Worm (Caenorhabditis elegans) whole organism, young adult: ENCODE measurements around the gene srw-33.

Source experiments
- B0261.1 ChIP-seq: sonication (generic microtip); optimal IDR thresholded peaks from 2 replicates; lab custom pipeline; 2016; ENCODE audit warnings: mild to moderate bottlenecking, missing genetic modification characterization, moderate library complexity, missing compliant biosample characterization
- D2030.7 ChIP-seq: fragments of 200-800 bp; sonication (Bioruptor generic); IDR thresholded peaks from 2 replicates; pipeline ENCODE4 v1.3.6; 2022; ENCODE audit warnings: missing genetic modification reagents, missing genetic modification characterization, missing compliant biosample characterization
- F57A8.1 ChIP-seq: fragments of 200-800 bp; sonication (Bioruptor generic); optimal IDR thresholded peaks from 2 replicates; lab custom pipeline; 2018; ENCODE audit warnings: mild to moderate bottlenecking, missing genetic modification characterization, moderate library complexity, missing compliant biosample characterization
- Y53F4B.3 ChIP-seq: fragments of 200-800 bp; sonication (Bioruptor generic); IDR thresholded peaks from 2 replicates; pipeline ENCODE4 v1.3.6; 2022; ENCODE audit warnings: missing genetic modification reagents, missing genetic modification characterization, missing compliant biosample characterization
- aptf-2 ChIP-seq: fragments of 200-800 bp; sonication (Bioruptor generic); conservative IDR thresholded peaks from 2 replicates; pipeline ENCODE4 v1.3.6; 2022; ENCODE audit warnings: missing genetic modification reagents, missing genetic modification characterization, missing compliant biosample characterization
- aptf-3 ChIP-seq: fragments of 200-800 bp; sonication (Bioruptor generic); IDR thresholded peaks from 2 replicates; pipeline ENCODE4 v1.3.6; 2022; ENCODE audit warnings: missing genetic modification characterization, missing compliant biosample characterization
- attf-5 ChIP-seq: fragments of 200-800 bp; sonication (Bioruptor generic); optimal IDR thresholded peaks from 2 replicates; lab custom pipeline; 2018; ENCODE audit warnings: mild to moderate bottlenecking, missing genetic modification characterization, missing compliant biosample characterization
- bed-2 ChIP-seq: fragments of 200-800 bp; sonication (Bioruptor generic); IDR thresholded peaks from 2 replicates; pipeline ENCODE4 v1.3.6; 2022; ENCODE audit warnings: missing genetic modification reagents, missing genetic modification characterization, missing compliant biosample characterization
- ceh-40 ChIP-seq: fragments of 200-800 bp; sonication (Bioruptor generic); IDR thresholded peaks from 2 replicates; pipeline ENCODE4 v1.3.6; 2022; ENCODE audit warnings: missing genetic modification characterization, missing compliant biosample characterization
- ceh-79 ChIP-seq: sonication (generic microtip); optimal IDR thresholded peaks from 2 replicates; lab custom pipeline; 2017; ENCODE audit warnings: mild to moderate bottlenecking, missing genetic modification characterization, missing compliant biosample characterization
- dpl-1 ChIP-seq: fragments of 150-350 bp; optimal IDR thresholded peaks from 2 replicates; lab custom pipeline; 2014; ENCODE audit warnings: missing biosample characterization, missing genetic modification reagents, missing genetic modification characterization
- efl-1 ChIP-seq: fragments of 150-350 bp; optimal IDR thresholded peaks from 2 replicates; lab custom pipeline; 2014; ENCODE audit warnings: missing biosample characterization, missing genetic modification reagents, missing genetic modification characterization
- egl-18 ChIP-seq: fragments of 200-800 bp; sonication (Bioruptor generic); IDR thresholded peaks from 2 replicates; pipeline ENCODE4 v1.3.6; 2022; ENCODE audit warnings: missing genetic modification reagents, missing genetic modification characterization, missing compliant biosample characterization
- egl-44 ChIP-seq: fragments of 200-800 bp; sonication (Bioruptor generic); IDR thresholded peaks from 2 replicates; pipeline ENCODE4 v1.3.6; 2022; ENCODE audit warnings: missing genetic modification reagents, missing genetic modification characterization, missing compliant biosample characterization
- ekl-4 ChIP-seq: fragments of 200-800 bp; sonication (Bioruptor generic); IDR thresholded peaks from 2 replicates; pipeline ENCODE4 v1.3.6; 2022; ENCODE audit warnings: missing genetic modification reagents, missing genetic modification characterization, missing compliant biosample characterization
- ets-4 ChIP-seq: fragments of 200-800 bp; sonication (Bioruptor generic); optimal IDR thresholded peaks from 2 replicates; lab custom pipeline; 2018; ENCODE audit warnings: mild to moderate bottlenecking, missing genetic modification characterization, missing compliant biosample characterization
- fkh-3 ChIP-seq: sonication (generic microtip); optimal IDR thresholded peaks from 2 replicates; lab custom pipeline; 2016; ENCODE audit warnings: mild to moderate bottlenecking, missing genetic modification characterization, missing compliant biosample characterization
- hmg-1.2 ChIP-seq: fragments of 200-800 bp; sonication (Bioruptor generic); IDR thresholded peaks from 2 replicates; pipeline ENCODE4 v1.3.6; 2022; ENCODE audit warnings: missing genetic modification reagents, missing genetic modification characterization, missing compliant biosample characterization
- hmg-20 ChIP-seq: fragments of 200-800 bp; sonication (Bioruptor generic); IDR thresholded peaks from 2 replicates; pipeline ENCODE4 v1.3.6; 2022; ENCODE audit warnings: missing genetic modification reagents, missing genetic modification characterization, missing compliant biosample characterization
- hrde-1 ChIP-seq: sonication (generic microtip); optimal IDR thresholded peaks from 2 replicates; lab custom pipeline; 2016; ENCODE audit warnings: missing genetic modification characterization, mild to moderate bottlenecking, missing compliant biosample characterization, moderate library complexity, missing genotype, missing genetic modification reagents, borderline replicate concordance
- lag-1 ChIP-seq: fragments of 200-800 bp; sonication (Bioruptor generic); IDR thresholded peaks from 2 replicates; pipeline ENCODE4 v1.3.6; 2022; ENCODE audit warnings: missing genetic modification reagents, missing genetic modification characterization, missing compliant biosample characterization
- let-526 ChIP-seq: fragments of 200-800 bp; sonication (Bioruptor generic); IDR thresholded peaks from 2 replicates; pipeline ENCODE4 v1.3.6; 2022; ENCODE audit warnings: missing genetic modification reagents, missing genetic modification characterization, missing compliant biosample characterization
- let-607 ChIP-seq, 2 experiments: fragments of 200-800 bp in 1 of 2; sonication (Bioruptor generic) in 1 of 2; sonication (generic microtip) in 1 of 2; optimal IDR thresholded peaks; 2 replicates each; lab custom pipeline; 2016 to 2018; ENCODE audit warnings: mild to moderate bottlenecking in 2 of 2, missing compliant biosample characterization in 2 of 2, missing genetic modification characterization in 2 of 2, moderate library complexity in 2 of 2, missing genotype in 1 of 2
- lin-35 ChIP-seq, 3 experiments: fragments of 150-350 bp in 2 of 3; sonication (generic microtip) in 1 of 3; optimal IDR thresholded peaks; 2 replicates each; lab custom pipeline; 2014 to 2018; ENCODE audit warnings: missing biosample characterization in 3 of 3, missing genetic modification characterization in 3 of 3, missing genetic modification reagents in 3 of 3
- lin-54 ChIP-seq: fragments of 200-800 bp; sonication (Bioruptor generic); optimal IDR thresholded peaks from 2 replicates; lab custom pipeline; 2018; ENCODE audit warnings: mild to moderate bottlenecking, missing genetic modification characterization, missing compliant biosample characterization
- lsl-1 ChIP-seq: fragments of 200-800 bp; sonication (Bioruptor generic); optimal IDR thresholded peaks from 2 replicates; lab custom pipeline; 2018; ENCODE audit warnings: mild to moderate bottlenecking, missing genetic modification characterization, moderate library complexity, missing compliant biosample characterization
- mes-4 ChIP-seq: sonication (generic microtip); optimal IDR thresholded peaks from 2 replicates; lab custom pipeline; 2016; ENCODE audit warnings: missing genotype, missing genetic modification characterization, missing compliant biosample characterization
- mxl-1 ChIP-seq: sonication (generic microtip); optimal IDR thresholded peaks from 2 replicates; lab custom pipeline; 2016; ENCODE audit warnings: missing genetic modification characterization, missing compliant biosample characterization
- nhr-27 ChIP-seq: fragments of 200-800 bp; sonication (Bioruptor generic); optimal IDR thresholded peaks from 2 replicates; lab custom pipeline; 2018; ENCODE audit warnings: mild to moderate bottlenecking, missing genetic modification characterization, moderate library complexity, missing compliant biosample characterization
- nhr-90 ChIP-seq: sonication (generic microtip); optimal IDR thresholded peaks from 2 replicates; lab custom pipeline; 2016; ENCODE audit warnings: missing genotype, mild to moderate bottlenecking, missing genetic modification characterization, missing compliant biosample characterization
- rcor-1 ChIP-seq: fragments of 200-800 bp; sonication (Bioruptor generic); IDR thresholded peaks from 2 replicates; pipeline ENCODE4 v1.3.6; 2022; ENCODE audit warnings: missing genetic modification reagents, missing genetic modification characterization, missing compliant biosample characterization
- repo-1 ChIP-seq: sonication (generic microtip); optimal IDR thresholded peaks from 2 replicates; lab custom pipeline; 2017; ENCODE audit warnings: mild to moderate bottlenecking, missing genetic modification characterization, missing compliant biosample characterization
- snpc-1.1 ChIP-seq: sonication (generic microtip); optimal IDR thresholded peaks from 2 replicates; lab custom pipeline; 2017; ENCODE audit warnings: missing genetic modification characterization, mild to moderate bottlenecking, missing compliant biosample characterization, antibody characterized with exemption, moderate library complexity, missing genotype, missing genetic modification reagents; ENCODE audit not compliant: insufficient read depth
- snpc-1.3 ChIP-seq: sonication (generic microtip); optimal IDR thresholded peaks from 2 replicates; lab custom pipeline; 2017; ENCODE audit warnings: missing genetic modification characterization, mild to moderate bottlenecking, missing compliant biosample characterization, antibody characterized with exemption, moderate library complexity, missing genotype, missing genetic modification reagents; ENCODE audit not compliant: insufficient read depth
- tbp1 ChIP-seq: fragments of 200-800 bp; sonication (Bioruptor generic); optimal IDR thresholded peaks from 2 replicates; lab custom pipeline; 2018; ENCODE audit warnings: mild to moderate bottlenecking, missing genetic modification characterization, missing compliant biosample characterization
- unc-130 ChIP-seq: sonication (generic microtip); optimal IDR thresholded peaks from 2 replicates; lab custom pipeline; 2016; ENCODE audit warnings: missing genetic modification reagents, missing genetic modification characterization, missing compliant biosample characterization
- ztf-25 ChIP-seq: fragments of 200-800 bp; sonication (Bioruptor generic); IDR thresholded peaks from 2 replicates; pipeline ENCODE4 v1.3.6; 2022; ENCODE audit warnings: missing genetic modification reagents, missing genetic modification characterization, missing compliant biosample characterization
- ztf-28 ChIP-seq: fragments of 200-800 bp; sonication (Bioruptor generic); IDR thresholded peaks from 2 replicates; pipeline ENCODE4 v1.3.6; 2022; ENCODE audit warnings: missing genetic modification reagents, missing genetic modification characterization, missing compliant biosample characterization
- ztf-6 ChIP-seq: fragments of 200-800 bp; sonication (Bioruptor generic); IDR thresholded peaks from 2 replicates; pipeline ENCODE4 v1.3.6; 2022; ENCODE audit warnings: missing genetic modification reagents, missing genetic modification characterization, missing compliant biosample characterization

Gene srw-33

ce11 chrV:15465032-15465727 is 13.9 kb upstream of the srw-33 start, which contains the start of gene pqn-71 (continued):
- TF ChIP-seq repo-1 (tag; lab: Kevin White, UChicago) (peak; percentile 92), attf-5 (peak; percentile 86), hrde-1 (tag; lab: Kevin White, UChicago) (peak; percentile 93), nhr-27 (peak; percentile 88), unc-130 (GFP tag; lab: Kevin White, UChicago) (peak; percentile 74)

- TF ChIP-seq ztf-6 (no peak), unc-130 (GFP tag; lab: Kevin White, UChicago) (no peak), snpc-1.3 (tag; lab: Kevin White, UChicago) (no peak), F57A8.1 (GFP tag; lab: Kevin White, UChicago) (no peak), dpl-1 (no peak), hmg-20 (GFP tag; lab: Robert Waterston, UW) (no peak), let-607 (tag; optimal IDR thresholded peaks at IDR 0.05; lab: Kevin White, UChicago) (no peak)
Observed at ce11 chrV:15464402-15464801, 13.1 kb upstream of the srw-33 start, which contains the start of gene rocf-1. TSS of gene rocf-1 (minus strand) at chrV:15464502.

ce11 chrV:15459088-15459487 is 7.8 kb upstream of the srw-33 start, which contains the start of gene str-71:
TSS of gene str-71 (minus strand) at chrV:15459188.
- TF ChIP-seq let-526 (GFP tag; lab: Robert Waterston, UW) (no peak), B0261.1 (tag; lab: Kevin White, UChicago) (no peak), tbp1 (GFP tag; lab: Kevin White, UChicago) (no peak), ztf-28 (GFP tag; lab: Robert Waterston, UW) (no peak), hmg-1.2 (no peak), ztf-25 (GFP tag; lab: Robert Waterston, UW) (no peak), lin-35 (GFP tag; optimal IDR thresholded peaks at IDR 0.05; lab: Kevin White, UChicago) (no peak)

ce11 chrV:15454322-15454721 is 3.0 kb upstream of the srw-33 start:
- TF ChIP-seq ets-4 (GFP tag; lab: Kevin White, UChicago), result no peak
- 0 out of 2 replicates have a peak, but pooled peaks have one; percentile 30 for TF ChIP-seq lag-1
- peak; percentile 80 for TF ChIP-seq D2030.7 (GFP tag; lab: Robert Waterston, UW)
- no peak for TF ChIP-seq snpc-1.1
- TF ChIP-seq aptf-2, result no peak
- peak; percentile 49 for TF ChIP-seq hmg-1.2
- TF ChIP-seq rcor-1 (GFP tag; lab: Robert Waterston, UW), result peak; percentile 55; the same call in 1 of the 2 replicates
- TF ChIP-seq fkh-3 (tag; lab: Kevin White, UChicago), result peak; percentile 32
- TF ChIP-seq ztf-25 (GFP tag; lab: Robert Waterston, UW), result 0 out of 2 replicates have a peak, but pooled peaks have one; percentile 49
- no peak for TF ChIP-seq bed-2 (GFP tag; lab: Robert Waterston, UW)
- peak; percentile 47 for TF ChIP-seq mes-4
- TF ChIP-seq ceh-79, result no peak
- peak; percentile 10 for TF ChIP-seq mxl-1 (tag; lab: Kevin White, UChicago)
- 0 out of 2 replicates have a peak, but pooled peaks have one; percentile 26 for TF ChIP-seq aptf-3 (GFP tag; lab: Robert Waterston, UW)
- TF ChIP-seq egl-18 (GFP tag; lab: Robert Waterston, UW), result 0 out of 2 replicates have a peak, but pooled peaks have one; percentile 59
- no peak for TF ChIP-seq ztf-6
- TF ChIP-seq ekl-4, result peak; percentile 31; the same call in 1 of the 2 replicates
- peak; percentile 34 for TF ChIP-seq lsl-1 (GFP tag; lab: Kevin White, UChicago)
- no peak for TF ChIP-seq ceh-40 (GFP tag; lab: Robert Waterston, UW)
- peak; percentile 16 for TF ChIP-seq lin-54 (GFP tag; lab: Kevin White, UChicago)
- peak; percentile 22 for TF ChIP-seq attf-5
- 0 out of 2 replicates have a peak, but pooled peaks have one; percentile 28 for TF ChIP-seq Y53F4B.3 (GFP tag; lab: Robert Waterston, UW)
- peak; percentile 86 for TF ChIP-seq tbp1 (GFP tag; lab: Kevin White, UChicago)
- TF ChIP-seq efl-1, result no peak
- peak; percentile 67; the same call in 1 of the 2 replicates for TF ChIP-seq egl-44 (GFP tag; lab: Robert Waterston, UW)
- TF ChIP-seq nhr-90 (tag; lab: Kevin White, UChicago), result peak; percentile 23
- TF ChIP-seq ztf-28 (GFP tag; lab: Robert Waterston, UW), result peak; percentile 44; the same call in 1 of the 2 replicates
